Worm (Caenorhabditis elegans): ENCODE data around the gene rab-37.

ce11 chrX:4283989-4284388 lies 48.3 kb upstream of the rab-37 start, which contains the start of gene ets-10:
- TF ChIP-seq dao-5 (tag; optimal IDR thresholded peaks at IDR 0.05) (no peak), W03F9.2 (tag; optimal IDR thresholded peaks at IDR 0.05) (no peak), him-1 (tag; optimal IDR thresholded peaks at IDR 0.05) (no peak)
